Worm (Caenorhabditis elegans) whole organism, midembryonic: ENCODE results near the gene F58D2.3.

Source experiments
- klf-2 ChIP-seq: fragments of 200-800 bp; sonication (Bioruptor generic); conservative IDR thresholded peaks from 2 replicates; pipeline ENCODE4 v1.3.6; 2022; ENCODE audit warnings: missing genetic modification reagents, missing genetic modification characterization, missing compliant biosample characterization
- ref-1 ChIP-seq: fragments of 200-800 bp; sonication (Bioruptor generic); conservative IDR thresholded peaks from 2 replicates; pipeline ENCODE4 v1.3.6; 2022; ENCODE audit warnings: missing genetic modification reagents, missing genetic modification characterization, missing compliant biosample characterization
- tab-1 ChIP-seq: fragments of 200-800 bp; sonication (Bioruptor generic); IDR thresholded peaks from 2 replicates; pipeline ENCODE4 v1.3.6; 2022; ENCODE audit warnings: missing genetic modification characterization, missing compliant biosample characterization
- ztf-23 ChIP-seq: fragments of 200-800 bp; sonication (Bioruptor generic); IDR thresholded peaks from 2 replicates; pipeline ENCODE4 v1.3.6; 2022; ENCODE audit warnings: missing genetic modification reagents, missing genetic modification characterization, missing compliant biosample characterization

- TF ChIP-seq tab-1 (GFP tag; lab: Robert Waterston, UW): no peak
- no peak for TF ChIP-seq ref-1 (GFP tag; lab: Robert Waterston, UW)
- TF ChIP-seq ztf-23 (GFP tag; lab: Robert Waterston, UW): no peak
- TF ChIP-seq klf-2 (GFP tag; lab: Robert Waterston, UW): no peak
These were observed 8.3 kb upstream of the F58D2.3 start, which contains the start of gene F58D2.4 for ce11 chrIV:13188959-13189358.
